Worm (Caenorhabditis elegans): Measurements from ENCODE around the gene Y57G11B.3.

The Y57G11B.3 gene

ce11 chrIV:14561677-14562076 is 12.5 kb downstream of the Y57G11B.3 start:
- TF ChIP-seq nhr-120 (GFP tag; IDR thresholded peaks at IDR 0.05) (no peak), F39B2.1 (GFP tag; IDR thresholded peaks at IDR 0.05) (no peak), rcor-1 (GFP tag; IDR thresholded peaks at IDR 0.05) (no peak), pha-4 (tag; optimal IDR thresholded peaks at IDR 0.05) (peak; percentile 20), F37B4.10 (GFP tag; IDR thresholded peaks at IDR 0.05) (no peak), ceh-100 (GFP tag; IDR thresholded peaks at IDR 0.05) (no peak)

- no peak for TF ChIP-seq nfya-2 (GFP tag; IDR thresholded peaks at IDR 0.05)
- no peak for TF ChIP-seq unc-130 (GFP tag; optimal IDR thresholded peaks at IDR 0.05)
- no peak for TF ChIP-seq ama-1 (optimal IDR thresholded peaks at IDR 0.05)
- TF ChIP-seq ama-1 (GFP tag; optimal IDR thresholded peaks at IDR 0.05) = no peak
- no peak for TF ChIP-seq ztf-26 (tag; optimal IDR thresholded peaks at IDR 0.05)
- no peak for TF ChIP-seq F10E7.11 (tag; optimal IDR thresholded peaks at IDR 0.05)
- TF ChIP-seq ceh-40 (GFP tag; IDR thresholded peaks at IDR 0.05) = no peak
- TF ChIP-seq F49E8.2 (tag; optimal IDR thresholded peaks at IDR 0.05; ENCODE audit: insufficient read depth) = no peak
- TF ChIP-seq madf-8 (GFP tag; conservative IDR thresholded peaks at IDR 0.05) = no peak
- TF ChIP-seq cebp-2 (GFP tag; IDR thresholded peaks at IDR 0.05) = no peak
- TF ChIP-seq hlh-12 (tag; optimal IDR thresholded peaks at IDR 0.05) = no peak
- TF ChIP-seq atf-7 (tag; optimal IDR thresholded peaks at IDR 0.05) = no peak
- no peak for TF ChIP-seq C17E4.6 (GFP tag; IDR thresholded peaks at IDR 0.05)
- no peak for TF ChIP-seq bed-2 (GFP tag; IDR thresholded peaks at IDR 0.05)
- no peak for TF ChIP-seq Y53G8AR.9 (GFP tag; conservative IDR thresholded peaks at IDR 0.05)
- TF ChIP-seq D2030.7 (GFP tag; IDR thresholded peaks at IDR 0.05) = no peak
- no peak for TF ChIP-seq tbx-9 (tag; optimal IDR thresholded peaks at IDR 0.05; ENCODE audit: borderline replicate concordance)
- TF ChIP-seq madf-10 (tag; optimal IDR thresholded peaks at IDR 0.05) = no peak
- TF ChIP-seq attf-6 (GFP tag; IDR thresholded peaks at IDR 0.05) = no peak
These were observed 14.9 kb downstream of the Y57G11B.3 start for ce11 chrIV:14559267-14559666.

- no peak for TF ChIP-seq athp-1 (tag; optimal IDR thresholded peaks at IDR 0.05)
- TF ChIP-seq egl-18 (GFP tag; IDR thresholded peaks at IDR 0.05) = no peak
- no peak for TF ChIP-seq ekl-4 (GFP tag; IDR thresholded peaks at IDR 0.05)
- TF ChIP-seq T07F8.4 (tag; optimal IDR thresholded peaks at IDR 0.05) = no peak
- TF ChIP-seq snpc-4 (GFP tag; optimal IDR thresholded peaks at IDR 0.05) = no peak
- no peak for TF ChIP-seq snpc-4 (tag; optimal IDR thresholded peaks at IDR 0.05)
- no peak for TF ChIP-seq bed-2 (GFP tag; IDR thresholded peaks at IDR 0.05)
- no peak for TF ChIP-seq tbx-9 (tag; optimal IDR thresholded peaks at IDR 0.05; ENCODE audit: borderline replicate concordance)
- no peak for TF ChIP-seq mxl-1 (tag; optimal IDR thresholded peaks at IDR 0.05)
- TF ChIP-seq mes-4 (tag; optimal IDR thresholded peaks at IDR 0.05) = no peak
- no peak for TF ChIP-seq snpc-3.4 (tag; optimal IDR thresholded peaks at IDR 0.05)
- TF ChIP-seq fkh-3 (tag; optimal IDR thresholded peaks at IDR 0.05) = no peak
These were observed 16.5 kb downstream of the Y57G11B.3 start for ce11 chrIV:14557642-14558041.

- TF ChIP-seq egl-18 (GFP tag; IDR thresholded peaks at IDR 0.05) (no peak), lsy-27 (tag; optimal IDR thresholded peaks at IDR 0.05; ENCODE audit: borderline replicate concordance, insufficient read depth) (no peak), repo-1 (tag; optimal IDR thresholded peaks at IDR 0.05) (no peak), F22D6.2 (tag; optimal IDR thresholded peaks at IDR 0.05) (no peak), ztf-3 (GFP tag; optimal IDR thresholded peaks at IDR 0.05) (no peak), ceh-27 (GFP tag; optimal IDR thresholded peaks at IDR 0.05) (no peak), snpc-4 (GFP tag; optimal IDR thresholded peaks at IDR 0.05) (no peak), snpc-4 (tag; optimal IDR thresholded peaks at IDR 0.05) (no peak), F52B5.7 (tag; optimal IDR thresholded peaks at IDR 0.05) (no peak), lin-40 (tag; optimal IDR thresholded peaks at IDR 0.05) (no peak), F33H1.4 (GFP tag; IDR thresholded peaks at IDR 0.05) (no peak)
These were observed 19.4 kb downstream of the Y57G11B.3 start, which contains the start of gene Y57G11B.6 for ce11 chrIV:14554788-14555187. TSS of gene Y57G11B.6 (minus strand) at chrIV:14554888.
